Worm (Caenorhabditis elegans): Measurements from ENCODE around the gene C01G12.9.

DNA sequence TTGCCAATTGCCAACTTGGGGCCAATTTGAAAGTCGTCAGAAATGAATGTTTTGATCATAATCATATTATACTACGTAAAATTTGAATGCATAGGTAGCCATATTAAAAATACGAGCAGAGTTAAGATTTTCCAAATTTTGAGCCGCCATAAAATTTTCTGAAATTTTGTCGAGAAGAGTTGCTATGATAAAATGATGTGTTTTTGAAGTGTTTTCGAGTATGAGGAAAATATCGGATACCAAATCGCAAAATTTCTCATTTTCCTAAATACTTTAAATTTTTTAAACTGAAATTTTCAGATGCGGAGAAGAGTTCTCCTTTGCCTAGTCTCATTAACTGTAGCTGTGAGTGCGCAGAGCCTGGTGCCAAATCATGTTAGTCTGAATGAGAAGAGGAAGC, 48.5 kb downstream of the C01G12.9 start, which contains the start of gene tag-297:
- TF ChIP-seq unc-62 (GFP tag; optimal IDR thresholded peaks at IDR 0.05) (no peak), F49E8.2 (tag; optimal IDR thresholded peaks at IDR 0.05; ENCODE audit: insufficient read depth) (no peak), ekl-4 (GFP tag; IDR thresholded peaks at IDR 0.05) (no peak), him-1 (tag; optimal IDR thresholded peaks at IDR 0.05) (no peak), pha-4 (tag; optimal IDR thresholded peaks at IDR 0.05) (no peak), tbx-9 (tag; optimal IDR thresholded peaks at IDR 0.05; ENCODE audit: borderline replicate concordance) (no peak), nfya-1 (tag; optimal IDR thresholded peaks at IDR 0.05; ENCODE audit: borderline replicate concordance, insufficient read depth) (no peak), rec-8 (tag; optimal IDR thresholded peaks at IDR 0.05) (no peak), unc-130 (GFP tag; optimal IDR thresholded peaks at IDR 0.05) (no peak), egrh-3 (GFP tag; IDR thresholded peaks at IDR 0.05) (no peak)
